Worm (Caenorhabditis elegans): Measurements from ENCODE around the gene pqn-94.
A peak's percentile ranks its signal among the peaks of the same experiment; 100 is the strongest.

The pqn-94 gene

DNA sequence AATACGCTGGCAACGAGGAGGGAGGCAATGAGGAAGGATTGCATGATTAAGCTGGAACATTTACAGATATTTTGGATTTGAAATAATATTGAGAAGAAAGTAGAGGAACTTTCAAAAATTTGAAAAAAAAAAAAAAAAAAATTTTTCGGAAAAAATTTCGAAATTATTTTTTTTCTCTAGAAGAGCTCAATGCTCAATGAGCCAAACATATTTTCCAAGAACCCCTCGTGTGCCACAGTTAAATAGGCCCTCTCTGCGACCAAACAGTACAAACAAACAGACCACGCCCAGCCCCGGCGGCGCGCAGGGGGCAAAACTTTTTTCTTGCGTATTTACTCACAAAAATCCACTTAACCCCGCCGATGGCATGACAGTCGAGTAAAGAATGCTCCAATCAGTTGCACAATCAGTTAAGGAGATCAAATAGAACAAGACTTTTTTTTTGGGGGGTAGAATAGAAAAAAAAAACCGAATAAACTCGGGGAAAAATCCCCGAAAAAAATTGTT is at the start of gene pqn-94:
Gene pqn-94 (minus strand): TSS at position 51 of the 507 bp plus-strand sequence.
- TF ChIP-seq rbr-2 (tag; optimal IDR thresholded peaks at IDR 0.05) (no peak), nhr-76 (tag; optimal IDR thresholded peaks at IDR 0.05) (no peak), F44E2.7 (GFP tag; IDR thresholded peaks at IDR 0.05) (peak; percentile 90; the same call in 1 of the 2 replicates)

ce11 chrV:20325417-20325816 is 45.8 kb upstream of the pqn-94 start, which contains the start of gene Y38H6A.1:
Y38H6A.1 (plus strand) TSS chrV:20325717.
- TF ChIP-seq ZK546.5 (tag; optimal IDR thresholded peaks at IDR 0.05) (no peak), mep-1 (tag; optimal IDR thresholded peaks at IDR 0.05) (no peak), unc-39 (tag; optimal IDR thresholded peaks at IDR 0.05) (no peak), zfp-3 (GFP tag; conservative IDR thresholded peaks at IDR 0.05) (no peak), lin-38 (GFP tag; IDR thresholded peaks at IDR 0.05) (no peak), set-16 (GFP tag; IDR thresholded peaks at IDR 0.05) (no peak), saeg-2 (GFP tag; IDR thresholded peaks at IDR 0.05) (no peak), dve-1 (tag; optimal IDR thresholded peaks at IDR 0.05; ENCODE audit: insufficient read depth) (no peak), D1046.2 (GFP tag; IDR thresholded peaks at IDR 0.05) (no peak), mdt-29 (GFP tag; IDR thresholded peaks at IDR 0.05) (no peak), mdl-1 (tag; optimal IDR thresholded peaks at IDR 0.05) (no peak), F26F4.8 (GFP tag; conservative IDR thresholded peaks at IDR 0.05) (no peak), ces-1 (GFP tag; optimal IDR thresholded peaks at IDR 0.05) (no peak), egl-43 (GFP tag; IDR thresholded peaks at IDR 0.05) (no peak), nhr-48 (tag; optimal IDR thresholded peaks at IDR 0.05) (no peak), nhr-25 (tag; optimal IDR thresholded peaks at IDR 0.05; ENCODE audit: borderline replicate concordance, insufficient read depth) (no peak), R02D3.7 (tag; optimal IDR thresholded peaks at IDR 0.05) (no peak), lir-3 (tag; optimal IDR thresholded peaks at IDR 0.05) (no peak)

DNA sequence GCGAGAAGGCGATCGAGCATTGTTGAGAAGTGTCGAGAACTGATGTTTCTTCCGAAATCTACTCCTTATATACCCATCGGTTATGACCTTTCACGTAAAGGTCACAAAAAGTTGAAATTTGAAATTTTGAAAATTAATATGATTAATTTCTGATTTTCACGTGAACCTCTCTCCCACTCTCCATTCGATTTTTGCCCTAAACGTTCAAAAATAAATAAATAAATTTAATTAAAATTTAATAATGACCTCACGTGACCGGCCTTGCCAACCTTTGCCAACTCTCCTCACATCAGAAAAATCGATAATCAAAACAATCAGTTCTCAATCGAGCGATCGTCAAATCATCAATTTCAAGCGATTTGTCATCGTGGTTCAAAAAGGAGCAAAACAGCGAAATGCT is 37.8 kb upstream of the pqn-94 start, which contains the start of gene Y113G7C.1:
Gene Y113G7C.1 (plus strand): TSS at position 301 of the 400 bp plus-strand sequence.
- TF ChIP-seq arid-1 (GFP tag; conservative IDR thresholded peaks at IDR 0.05): no peak
- TF ChIP-seq aha-1 (tag): peak; percentile 15
- TF ChIP-seq zag-1 (tag; optimal IDR thresholded peaks at IDR 0.05): no peak

DNA sequence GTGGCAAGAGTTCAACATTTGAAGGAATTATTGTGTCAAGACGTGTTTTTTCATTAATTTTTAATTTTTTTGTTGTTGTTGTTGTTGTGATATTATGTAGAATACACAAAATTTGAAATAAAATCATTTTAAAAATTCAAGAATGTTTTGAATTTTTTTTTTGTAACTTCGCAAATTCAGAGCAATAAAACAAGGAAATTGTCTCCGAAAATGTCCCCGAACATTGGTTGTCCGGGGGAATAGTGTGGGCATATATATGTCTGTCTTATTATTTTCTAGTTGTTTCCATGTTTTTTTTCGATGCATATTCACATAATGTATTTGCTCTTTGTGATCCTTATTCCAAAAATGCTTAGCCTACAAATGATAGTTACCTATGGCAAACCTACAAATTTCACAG is 31.9 kb upstream of the pqn-94 start, which contains the start of gene clec-262:
Gene clec-262 (plus strand): TSS at position 301 of the 400 bp plus-strand sequence.
- TF ChIP-seq daf-12 (tag; optimal IDR thresholded peaks at IDR 0.05) (no peak), nhr-77 (tag; optimal IDR thresholded peaks at IDR 0.05) (no peak), hif-1 (tag; optimal IDR thresholded peaks at IDR 0.05) (no peak), spr-1 (tag; optimal IDR thresholded peaks at IDR 0.05) (no peak), F37D6.2 (tag; optimal IDR thresholded peaks at IDR 0.05) (no peak), fkh-10 (GFP tag; optimal IDR thresholded peaks at IDR 0.05) (no peak), attf-4 (tag; optimal IDR thresholded peaks at IDR 0.05) (no peak), tag-97 (GFP tag; IDR thresholded peaks at IDR 0.05) (no peak), fos-1 (tag; optimal IDR thresholded peaks at IDR 0.05) (no peak), duxl-1 (tag; optimal IDR thresholded peaks at IDR 0.05; ENCODE audit: poor library complexity) (no peak), zip-2 (tag; optimal IDR thresholded peaks at IDR 0.05) (no peak), ceh-62 (tag; optimal IDR thresholded peaks at IDR 0.05) (no peak), R02D3.7 (tag; optimal IDR thresholded peaks at IDR 0.05) (no peak), zag-1 (tag; optimal IDR thresholded peaks at IDR 0.05) (no peak), lin-1 (GFP tag; IDR thresholded peaks at IDR 0.05) (no peak), nhr-25 (tag; optimal IDR thresholded peaks at IDR 0.05; ENCODE audit: borderline replicate concordance, insufficient read depth) (no peak)

All from whole organism, L4 larva.